Fruit fly (Drosophila melanogaster) whole organism, embryonic: ENCODE measurements around the gene cype.
A peak's percentile ranks its signal among the peaks of the same experiment; 100 is the strongest.

Experiments
- Atf3 ChIP-seq: fragments of 200-800 bp; sonication (Bioruptor generic); optimal IDR thresholded peaks from 3 replicates; lab custom pipeline; 2016; ENCODE audit warnings: missing biosample characterization, missing genetic modification characterization
- CG10147 ChIP-seq: fragments of 200-800 bp; sonication (Bioruptor generic); optimal IDR thresholded peaks from 2 replicates; lab custom pipeline; 2019; ENCODE audit warnings: missing biosample characterization, mild to moderate bottlenecking, missing genetic modification characterization, moderate library complexity
- CG10321 ChIP-seq: fragments of 200-800 bp; sonication (Bioruptor generic); IDR thresholded peaks from 2 replicates; pipeline ENCODE4 v1.3.6; 2022; ENCODE audit warnings: missing biosample characterization, missing genetic modification characterization
- CG12236 ChIP-seq: fragments of 200-800 bp; sonication (Bioruptor generic); optimal IDR thresholded peaks from 2 replicates; lab custom pipeline; 2016; ENCODE audit warnings: missing biosample characterization, missing genetic modification characterization
- CG12299 ChIP-seq: fragments of 200-800 bp; sonication (Bioruptor generic); optimal IDR thresholded peaks from 2 replicates; lab custom pipeline; 2018; ENCODE audit warnings: missing biosample characterization, mild to moderate bottlenecking, missing genetic modification characterization
- CG12769 ChIP-seq: fragments of 200-800 bp; sonication (Bioruptor generic); optimal IDR thresholded peaks from 2 replicates; lab custom pipeline; 2019; ENCODE audit warnings: missing biosample characterization, mild to moderate bottlenecking, missing genetic modification characterization, moderate library complexity
- CG13123 ChIP-seq: fragments of 200-800 bp; sonication (Bioruptor generic); optimal IDR thresholded peaks from 2 replicates; lab custom pipeline; 2016; ENCODE audit warnings: missing biosample characterization, missing genetic modification characterization
- CG14050 ChIP-seq: fragments of 200-800 bp; sonication (Bioruptor generic); IDR thresholded peaks from 3 replicates; pipeline ENCODE4 v1.3.6; 2022; ENCODE audit warnings: missing biosample characterization, missing genetic modification characterization
- CG15073 ChIP-seq: fragments of 200-800 bp; sonication (Bioruptor generic); optimal IDR thresholded peaks from 2 replicates; lab custom pipeline; 2016; ENCODE audit warnings: missing biosample characterization, missing genetic modification characterization
- CG15514 ChIP-seq: fragments of 200-800 bp; sonication (Bioruptor generic); optimal IDR thresholded peaks from 3 replicates; lab custom pipeline; 2017; ENCODE audit warnings: missing biosample characterization, missing genetic modification characterization, mild to moderate bottlenecking, moderate library complexity, missing genetic modification reagents
- CG17361 ChIP-seq: fragments of 200-800 bp; sonication (Bioruptor generic); IDR thresholded peaks from 3 replicates; pipeline ENCODE4 v1.3.6; 2022; ENCODE audit warnings: missing biosample characterization, missing genetic modification characterization
- CG17829 ChIP-seq: fragments of 200-800 bp; optimal IDR thresholded peaks from 2 replicates; lab custom pipeline; 2019; ENCODE audit warnings: missing biosample characterization, mild to moderate bottlenecking, missing genetic modification characterization, moderate library complexity
- CG4424 ChIP-seq: fragments of 200-800 bp; sonication (Bioruptor generic); optimal IDR thresholded peaks from 3 replicates; lab custom pipeline; 2016; ENCODE audit warnings: missing biosample characterization, missing genetic modification characterization
- CG6689 ChIP-seq: fragments of 200-800 bp; sonication (Bioruptor generic); IDR thresholded peaks from 2 replicates; pipeline ENCODE4 v1.3.6; 2022; ENCODE audit warnings: missing biosample characterization, missing genetic modification characterization
- CG7271 ChIP-seq: fragments of 200-800 bp; sonication (Bioruptor generic); optimal IDR thresholded peaks from 2 replicates; lab custom pipeline; 2018; ENCODE audit warnings: missing biosample characterization, mild to moderate bottlenecking, missing genetic modification characterization, moderate library complexity
- CG9876 ChIP-seq: fragments of 200-800 bp; sonication (Bioruptor generic); optimal IDR thresholded peaks from 2 replicates; lab custom pipeline; 2016; ENCODE audit warnings: missing biosample characterization, missing genetic modification characterization
- D ChIP-seq, 2 experiments: fragments of 200-800 bp in 1 of 2; fragments of >200 bp in 1 of 2; sonication (Bioruptor generic) in 1 of 2; optimal IDR thresholded peaks; 2 replicates in 1 of 2; 3 replicates in 1 of 2; lab custom pipeline; 2017; ENCODE audit warnings: mild to moderate bottlenecking in 1 of 2, missing biosample characterization in 1 of 2, missing genetic modification characterization in 1 of 2, missing genetic modification reagents in 1 of 2
- D19A ChIP-seq: fragments of 200-800 bp; optimal IDR thresholded peaks from 3 replicates; lab custom pipeline; 2019; ENCODE audit warnings: missing biosample characterization, mild to moderate bottlenecking, missing genetic modification characterization, moderate library complexity
- Dref ChIP-seq: fragments of 200-800 bp; sonication (Bioruptor generic); IDR thresholded peaks from 2 replicates; pipeline ENCODE4 v1.3.6; 2022; ENCODE audit warnings: missing biosample characterization, missing genetic modification characterization
- Drgx ChIP-seq: fragments of 200-800 bp; sonication (Bioruptor generic); IDR thresholded peaks from 2 replicates; pipeline ENCODE4 v1.3.6; 2022; ENCODE audit warnings: missing biosample characterization, missing genetic modification characterization
- Hsf ChIP-seq: fragments of 200-800 bp; sonication (Bioruptor generic); optimal IDR thresholded peaks from 3 replicates; lab custom pipeline; 2016; ENCODE audit warnings: missing biosample characterization, missing genetic modification characterization
- MTF-1 ChIP-seq: fragments of 200-800 bp; sonication (Bioruptor generic); optimal IDR thresholded peaks from 2 replicates; lab custom pipeline; 2018; ENCODE audit warnings: missing biosample characterization, mild to moderate bottlenecking, missing genetic modification characterization, borderline replicate concordance
- Opbp ChIP-seq: fragments of 200-800 bp; sonication (Bioruptor generic); IDR thresholded peaks from 3 replicates; pipeline ENCODE4 v1.3.6; 2022; ENCODE audit warnings: missing biosample characterization, missing genetic modification characterization; ENCODE audit not compliant: partially characterized antibody
- Rfx ChIP-seq: fragments of 200-800 bp; sonication (Bioruptor generic); IDR thresholded peaks from 2 replicates; pipeline ENCODE4 v1.3.6; 2022; ENCODE audit warnings: missing biosample characterization, missing genetic modification characterization
- Rx ChIP-seq: fragments of 200-800 bp; sonication (Bioruptor generic); IDR thresholded peaks from 2 replicates; pipeline ENCODE4 v1.3.6; 2022; ENCODE audit warnings: missing biosample characterization, missing genetic modification characterization
- Scr ChIP-seq: fragments of 200-800 bp; sonication (Bioruptor generic); IDR thresholded peaks from 2 replicates; pipeline ENCODE4 v1.3.6; 2022; ENCODE audit warnings: missing biosample characterization, missing genetic modification characterization; ENCODE audit not compliant: partially characterized antibody
- Ssrp ChIP-seq: fragments of 200-800 bp; sonication (Bioruptor generic); optimal IDR thresholded peaks from 2 replicates; lab custom pipeline; 2018; ENCODE audit warnings: missing biosample characterization, mild to moderate bottlenecking, missing genetic modification characterization, moderate library complexity
- Vsx1 ChIP-seq: fragments of 200-800 bp; sonication (Bioruptor generic); optimal IDR thresholded peaks from 2 replicates; lab custom pipeline; 2017; ENCODE audit warnings: missing biosample characterization, mild to moderate bottlenecking, missing genetic modification characterization, missing genetic modification reagents
- ac ChIP-seq: fragments of 200-800 bp; sonication (Bioruptor generic); optimal IDR thresholded peaks from 3 replicates; lab custom pipeline; 2017; ENCODE audit warnings: missing biosample characterization, mild to moderate bottlenecking, missing genetic modification characterization
- ato ChIP-seq: fragments of 200-800 bp; sonication (Bioruptor generic); IDR thresholded peaks from 2 replicates; pipeline ENCODE4 v1.3.6; 2022; ENCODE audit warnings: missing biosample characterization, missing genetic modification characterization; ENCODE audit not compliant: partially characterized antibody
- bab2 ChIP-seq: fragments of 200-800 bp; sonication (Bioruptor generic); optimal IDR thresholded peaks from 2 replicates; lab custom pipeline; 2016; ENCODE audit warnings: missing biosample characterization, missing genetic modification characterization
- bcd ChIP-seq: fragments of 200-800 bp; sonication (Bioruptor generic); optimal IDR thresholded peaks from 2 replicates; lab custom pipeline; 2017; ENCODE audit warnings: missing biosample characterization, mild to moderate bottlenecking, missing genetic modification characterization
- ci ChIP-seq: fragments of 200-800 bp; sonication (Bioruptor generic); IDR thresholded peaks from 3 replicates; pipeline ENCODE4 v1.3.6; 2022; ENCODE audit warnings: missing biosample characterization, missing genetic modification characterization
- crp ChIP-seq, 2 experiments: fragments of 200-800 bp; sonication (Bioruptor generic); optimal IDR thresholded peaks; 2 replicates in 1 of 2; 3 replicates in 1 of 2; lab custom pipeline; 2017; ENCODE audit warnings: missing biosample characterization in 2 of 2, missing genetic modification characterization in 2 of 2, mild to moderate bottlenecking in 1 of 2, moderate library complexity in 1 of 2
- fd3F ChIP-seq: fragments of 200-800 bp; sonication (Bioruptor generic); optimal IDR thresholded peaks from 2 replicates; lab custom pipeline; 2018; ENCODE audit warnings: missing biosample characterization, mild to moderate bottlenecking, missing genetic modification characterization, moderate library complexity
- fd64A ChIP-seq: fragments of 200-800 bp; sonication (Bioruptor generic); optimal IDR thresholded peaks from 3 replicates; lab custom pipeline; 2018; ENCODE audit warnings: missing biosample characterization, mild to moderate bottlenecking, missing genetic modification characterization
- gem ChIP-seq: fragments of 200-800 bp; sonication (Bioruptor generic); optimal IDR thresholded peaks from 2 replicates; lab custom pipeline; 2019; ENCODE audit warnings: missing biosample characterization, mild to moderate bottlenecking, missing genetic modification characterization, moderate library complexity
- gt ChIP-seq: fragments of 200-800 bp; sonication (Bioruptor generic); IDR thresholded peaks from 2 replicates; pipeline ENCODE4 v1.3.6; 2022; ENCODE audit warnings: missing biosample characterization, missing genetic modification characterization
- jigr1 ChIP-seq: fragments of 200-800 bp; sonication (Bioruptor generic); IDR thresholded peaks from 3 replicates; pipeline ENCODE4 v1.3.6; 2022; ENCODE audit warnings: missing biosample characterization, missing genetic modification characterization
- klu ChIP-seq: fragments of 200-800 bp; sonication (Bioruptor generic); IDR thresholded peaks from 2 replicates; pipeline ENCODE4 v1.3.6; 2022; ENCODE audit warnings: missing biosample characterization, missing genetic modification characterization
- oc ChIP-seq: fragments of 200-800 bp; sonication (Bioruptor generic); optimal IDR thresholded peaks from 2 replicates; lab custom pipeline; 2018; ENCODE audit warnings: missing biosample characterization, mild to moderate bottlenecking, missing genetic modification characterization, moderate library complexity
- p53 ChIP-seq: fragments of 200-800 bp; sonication (Bioruptor generic); optimal IDR thresholded peaks from 2 replicates; lab custom pipeline; 2016; ENCODE audit warnings: missing biosample characterization, missing genetic modification characterization
- pan ChIP-seq, 4 experiments: fragments of >200 bp in 3 of 4; fragments of 200-800 bp in 1 of 4; sonication (Bioruptor generic) in 1 of 4; optimal IDR thresholded peaks in 3 of 4; IDR thresholded peaks in 1 of 4; 2 replicates each; pipeline versions ENCODE4 v1.3.6 to Lab custom; 2017 to 2022; ENCODE audit warnings: missing biosample characterization in 2 of 4, missing genetic modification characterization in 2 of 4, mixed read lengths in 1 of 4
- repo ChIP-seq: fragments of 200-800 bp; sonication (Bioruptor generic); optimal IDR thresholded peaks from 2 replicates; lab custom pipeline; 2016; ENCODE audit warnings: missing biosample characterization, missing genetic modification characterization
- sob ChIP-seq: fragments of 200-800 bp; sonication (Bioruptor generic); IDR thresholded peaks from 2 replicates; pipeline ENCODE4 v1.3.6; 2022; ENCODE audit warnings: missing biosample characterization, missing genetic modification characterization
- unpg ChIP-seq: fragments of 200-800 bp; sonication (Bioruptor generic); optimal IDR thresholded peaks from 3 replicates; lab custom pipeline; 2018; ENCODE audit warnings: missing biosample characterization, mild to moderate bottlenecking, missing genetic modification characterization, moderate library complexity
- vfl ChIP-seq: fragments of 200-800 bp; sonication (Bioruptor generic); optimal IDR thresholded peaks from 2 replicates; lab custom pipeline; 2016; ENCODE audit warnings: missing biosample characterization, missing genetic modification characterization
- zf30C ChIP-seq: fragments of 200-800 bp; sonication (Bioruptor generic); optimal IDR thresholded peaks from 3 replicates; lab custom pipeline; 2018; ENCODE audit warnings: missing biosample characterization, mild to moderate bottlenecking, missing genetic modification characterization

The cype gene

DNA sequence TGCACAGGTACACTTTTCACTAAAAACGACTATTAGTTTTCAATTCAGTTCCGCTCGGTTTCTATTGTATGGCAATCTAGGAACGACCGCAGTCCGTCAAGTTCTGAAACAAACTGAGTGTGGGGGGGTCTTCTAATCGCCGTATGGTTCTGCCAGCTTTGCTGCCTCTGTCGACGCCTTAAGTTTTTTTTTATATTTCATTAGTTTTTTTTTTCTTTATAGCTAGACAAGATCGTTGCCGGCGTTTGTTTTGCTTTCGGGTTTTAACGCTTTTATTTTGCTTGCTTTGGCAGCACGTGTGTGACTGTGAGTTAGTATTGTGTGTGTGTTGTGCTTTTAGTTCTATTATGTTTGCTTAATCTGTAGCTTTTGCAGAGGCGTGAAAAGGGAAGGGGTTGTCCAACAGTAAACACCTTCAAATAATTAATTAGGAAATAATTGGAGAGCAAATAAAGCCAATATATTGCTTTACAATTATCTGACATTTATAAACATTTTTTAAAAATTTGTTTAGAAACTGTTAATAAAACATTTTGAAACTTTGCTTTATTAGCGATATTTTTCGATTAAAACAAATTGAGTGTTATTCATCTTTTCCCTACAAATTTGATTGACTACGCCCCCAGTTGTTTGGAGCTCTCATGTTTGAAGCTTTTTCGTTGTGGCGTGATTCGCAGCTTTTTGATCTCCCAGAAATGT is 15.2 kb downstream of the cype start, which contains the start of gene Acsf2 (continued):
- no peak for TF ChIP-seq ato
- TF ChIP-seq gem (tag; lab: Kevin White, UChicago), result peak; percentile 98
- TF ChIP-seq CG14050 (GFP tag; lab: Robert Waterston, UW), result peak; percentile 89
- TF ChIP-seq bab2 (GFP tag; lab: Kevin White, UChicago), result peak; percentile 94
- TF ChIP-seq CG10147, result peak; percentile 99
- no peak for TF ChIP-seq gt (GFP tag; lab: Robert Waterston, UW)
- peak; percentile 39; the same call in 1 of the 2 replicates for TF ChIP-seq Dref
- peak; percentile 45 for TF ChIP-seq MTF-1 (GFP tag; lab: Kevin White, UChicago)
- peak; percentile 95 for TF ChIP-seq CG17361 (GFP tag; lab: Robert Waterston, UW)
- TF ChIP-seq CG15514 (GFP tag; lab: Kevin White, UChicago), result peak; percentile 93
- TF ChIP-seq sob (GFP tag; lab: Robert Waterston, UW), result peak; percentile 98
- TF ChIP-seq D19A (tag; lab: Kevin White, UChicago), result peak; percentile 84
- TF ChIP-seq Atf3 (GFP tag; lab: Kevin White, UChicago), result peak; percentile 77
- peak; percentile 83 for TF ChIP-seq Rx (GFP tag; lab: Robert Waterston, UW)
- TF ChIP-seq bcd (GFP tag; lab: Kevin White, UChicago), result peak; percentile 97
- TF ChIP-seq oc (tag; lab: Kevin White, UChicago), result peak; percentile 17
- peak; percentile 27 for TF ChIP-seq CG15073 (GFP tag; lab: Kevin White, UChicago)
- peak; percentile 96 for TF ChIP-seq Drgx (GFP tag; lab: Robert Waterston, UW)
- TF ChIP-seq Vsx1 (GFP tag; lab: Kevin White, UChicago), result peak; percentile 88
- TF ChIP-seq CG10321 (GFP tag; lab: Robert Waterston, UW), result peak; percentile 71
- peak; percentile 96 for TF ChIP-seq vfl (GFP tag; lab: Kevin White, UChicago)
- peak; percentile 28 for TF ChIP-seq CG7271 (tag; lab: Kevin White, UChicago)
- peak; percentile 95 for TF ChIP-seq CG12769 (tag; lab: Kevin White, UChicago)
- peak; percentile 55 for TF ChIP-seq p53 (GFP tag; lab: Kevin White, UChicago)
- TF ChIP-seq repo (GFP tag; lab: Kevin White, UChicago), result peak; percentile 79
- TF ChIP-seq fd3F (GFP tag; lab: Kevin White, UChicago), result peak; percentile 99
- TF ChIP-seq CG4424 (GFP tag; lab: Kevin White, UChicago), result peak; percentile 90
- TF ChIP-seq CG17829 (tag; lab: Kevin White, UChicago), result peak; percentile 89
- TF ChIP-seq CG12236 (GFP tag; lab: Kevin White, UChicago), result peak; percentile 68
- peak; percentile 95 for TF ChIP-seq unpg (GFP tag; lab: Kevin White, UChicago)
- peak; percentile 96 for TF ChIP-seq Hsf (GFP tag; lab: Kevin White, UChicago)
- no peak for TF ChIP-seq Opbp (GFP tag; lab: Robert Waterston, UW)
- TF ChIP-seq CG12299 (tag; lab: Kevin White, UChicago), result peak; percentile 94
- TF ChIP-seq jigr1 (GFP tag; lab: Robert Waterston, UW), result peak; percentile 86; the same call in 2 of the 3 replicates
- TF ChIP-seq crp (GFP tag; optimal IDR thresholded peaks at IDR 0.05; lab: Kevin White, UChicago), result peak in 1 of 2 experiments; percentile 45
- TF ChIP-seq ci (GFP tag; lab: Robert Waterston, UW), result 0 out of 3 replicates have a peak, but pooled peaks have one; percentile 26
- peak; percentile 74 for TF ChIP-seq Ssrp (tag; lab: Kevin White, UChicago)
- no peak for TF ChIP-seq Scr (GFP tag; lab: Robert Waterston, UW)
- TF ChIP-seq ac, result no peak
- no peak for TF ChIP-seq zf30C (GFP tag; lab: Kevin White, UChicago)
- TF ChIP-seq CG6689, result peak; percentile 95
- TF ChIP-seq fd64A, result no peak
- TF ChIP-seq CG13123 (GFP tag; lab: Kevin White, UChicago), result peak; percentile 75
- no peak for TF ChIP-seq pan (optimal IDR thresholded peaks at IDR 0.05; lab: Kevin White, UChicago)
- peak in 1 of 2 experiments; percentile 97 for TF ChIP-seq pan (GFP tag; optimal IDR thresholded peaks at IDR 0.05 in 1 of 2, IDR thresholded peaks at IDR 0.05 in 1 of 2)
- peak; percentile 99 for TF ChIP-seq Rfx
- peak; percentile 98 for TF ChIP-seq klu (GFP tag; lab: Robert Waterston, UW)
- TF ChIP-seq CG9876, result peak; percentile 81
- TF ChIP-seq D (optimal IDR thresholded peaks at IDR 0.05; lab: Kevin White, UChicago), result no peak
- peak; percentile 33 for TF ChIP-seq D (GFP tag; optimal IDR thresholded peaks at IDR 0.05; lab: Kevin White, UChicago)
